Fruit fly (Drosophila melanogaster) whole organism, embryonic: ENCODE results near the gene Pex5.

Experiments
- Atf-2 ChIP-seq: fragments of 200-800 bp; sonication (Bioruptor generic); optimal IDR thresholded peaks from 2 replicates; lab custom pipeline; 2016; ENCODE audit warnings: missing biosample characterization, missing genetic modification characterization
- Bdp1 ChIP-seq: fragments of 200-800 bp; sonication (Bioruptor generic); optimal IDR thresholded peaks from 3 replicates; lab custom pipeline; 2016; ENCODE audit warnings: missing biosample characterization, missing genetic modification characterization
- BtbVII ChIP-seq: fragments of 200-800 bp; sonication (Bioruptor generic); optimal IDR thresholded peaks from 3 replicates; lab custom pipeline; 2017; ENCODE audit warnings: missing biosample characterization, mild to moderate bottlenecking, missing genetic modification characterization
- CG12219 ChIP-seq: fragments of 200-800 bp; sonication (Bioruptor generic); optimal IDR thresholded peaks from 3 replicates; lab custom pipeline; 2018; ENCODE audit warnings: missing biosample characterization, mild to moderate bottlenecking, missing genetic modification characterization
- CG12769 ChIP-seq: fragments of 200-800 bp; sonication (Bioruptor generic); optimal IDR thresholded peaks from 2 replicates; lab custom pipeline; 2019; ENCODE audit warnings: missing biosample characterization, mild to moderate bottlenecking, missing genetic modification characterization, moderate library complexity
- CG13287 ChIP-seq: fragments of 200-800 bp; sonication (Bioruptor generic); IDR thresholded peaks from 2 replicates; pipeline ENCODE4 v1.3.6; 2022; ENCODE audit warnings: missing biosample characterization, missing genetic modification characterization; ENCODE audit not compliant: partially characterized antibody
- CG14965 ChIP-seq: fragments of 200-800 bp; sonication (Bioruptor generic); optimal IDR thresholded peaks from 2 replicates; lab custom pipeline; 2016; ENCODE audit warnings: missing biosample characterization, missing genetic modification characterization, borderline replicate concordance
- CG15696 ChIP-seq: fragments of 200-800 bp; sonication (Bioruptor generic); optimal IDR thresholded peaks from 2 replicates; lab custom pipeline; 2019; ENCODE audit warnings: missing biosample characterization, mild to moderate bottlenecking, missing genetic modification characterization, moderate library complexity
- CG16779 ChIP-seq: fragments of 200-800 bp; sonication (Bioruptor generic); IDR thresholded peaks from 2 replicates; pipeline ENCODE4 v1.3.6; 2022; ENCODE audit warnings: missing biosample characterization, missing genetic modification characterization
- CG17359 ChIP-seq: fragments of 200-800 bp; sonication (Bioruptor generic); optimal IDR thresholded peaks from 3 replicates; lab custom pipeline; 2018; ENCODE audit warnings: missing biosample characterization, mild to moderate bottlenecking, missing genetic modification characterization, moderate library complexity
- CG18262 ChIP-seq: fragments of 200-800 bp; optimal IDR thresholded peaks from 3 replicates; lab custom pipeline; 2019; ENCODE audit warnings: missing biosample characterization, mild to moderate bottlenecking, missing genetic modification characterization, moderate library complexity
- CG2875 ChIP-seq: fragments of 200-800 bp; sonication (Bioruptor generic); optimal IDR thresholded peaks from 2 replicates; lab custom pipeline; 2017; ENCODE audit warnings: missing biosample characterization, mild to moderate bottlenecking, missing genetic modification characterization, missing genetic modification reagents
- CG2889 ChIP-seq: fragments of 200-800 bp; sonication (Bioruptor generic); IDR thresholded peaks from 3 replicates; pipeline ENCODE4 v1.3.6; 2022; ENCODE audit warnings: missing biosample characterization, missing genetic modification characterization
- CG31224 ChIP-seq: fragments of 200-800 bp; sonication (Bioruptor generic); IDR thresholded peaks from 2 replicates; pipeline ENCODE4 v1.3.6; 2022; ENCODE audit warnings: missing biosample characterization, missing genetic modification characterization
- CG3407 ChIP-seq: fragments of 200-800 bp; sonication (Bioruptor generic); optimal IDR thresholded peaks from 2 replicates; lab custom pipeline; 2018; ENCODE audit warnings: missing biosample characterization, mild to moderate bottlenecking, missing genetic modification characterization
- CG4730 ChIP-seq: fragments of 200-800 bp; sonication (Bioruptor generic); IDR thresholded peaks from 2 replicates; pipeline ENCODE4 v1.3.6; 2022; ENCODE audit warnings: missing biosample characterization, missing genetic modification characterization
- CG5180 ChIP-seq: fragments of 200-800 bp; sonication (Bioruptor generic); optimal IDR thresholded peaks from 3 replicates; lab custom pipeline; 2017; ENCODE audit warnings: missing biosample characterization, missing genetic modification characterization, mild to moderate bottlenecking, moderate library complexity, missing genetic modification reagents
- CG6791 ChIP-seq: fragments of 200-800 bp; sonication (Bioruptor generic); IDR thresholded peaks from 3 replicates; pipeline ENCODE4 v1.3.6; 2022; ENCODE audit warnings: missing biosample characterization, missing genetic modification characterization; ENCODE audit not compliant: partially characterized antibody
- CG7271 ChIP-seq: fragments of 200-800 bp; sonication (Bioruptor generic); optimal IDR thresholded peaks from 2 replicates; lab custom pipeline; 2018; ENCODE audit warnings: missing biosample characterization, mild to moderate bottlenecking, missing genetic modification characterization, moderate library complexity
- CG7372 ChIP-seq: fragments of 200-800 bp; sonication (Bioruptor generic); IDR thresholded peaks from 2 replicates; pipeline ENCODE4 v1.3.6; 2022; ENCODE audit warnings: missing biosample characterization, missing genetic modification characterization
- CG8089 ChIP-seq: fragments of 200-800 bp; sonication (Bioruptor generic); optimal IDR thresholded peaks from 3 replicates; lab custom pipeline; 2016; ENCODE audit warnings: missing biosample characterization, missing genetic modification characterization
- CG8944 ChIP-seq: fragments of 200-800 bp; sonication (Bioruptor generic); optimal IDR thresholded peaks from 3 replicates; lab custom pipeline; 2016; ENCODE audit warnings: missing biosample characterization, missing genetic modification characterization
- CG9932 ChIP-seq: fragments of 200-800 bp; sonication (Bioruptor generic); IDR thresholded peaks from 2 replicates; pipeline ENCODE4 v1.3.6; 2022; ENCODE audit warnings: missing biosample characterization, missing genetic modification characterization
- CHES-1-like ChIP-seq: fragments of 200-800 bp; sonication (Bioruptor generic); optimal IDR thresholded peaks from 2 replicates; lab custom pipeline; 2016; ENCODE audit warnings: missing biosample characterization, missing genetic modification characterization
- D ChIP-seq, 2 experiments: fragments of 200-800 bp in 1 of 2; fragments of >200 bp in 1 of 2; sonication (Bioruptor generic) in 1 of 2; optimal IDR thresholded peaks; 2 replicates in 1 of 2; 3 replicates in 1 of 2; lab custom pipeline; 2017; ENCODE audit warnings: mild to moderate bottlenecking in 1 of 2, missing biosample characterization in 1 of 2, missing genetic modification characterization in 1 of 2, missing genetic modification reagents in 1 of 2
- Dbx ChIP-seq: fragments of 200-800 bp; sonication (Bioruptor generic); IDR thresholded peaks from 3 replicates; pipeline ENCODE4 v1.3.6; 2022; ENCODE audit warnings: missing biosample characterization, missing genetic modification characterization
- HLH3B ChIP-seq: fragments of 200-800 bp; sonication (Bioruptor generic); IDR thresholded peaks from 2 replicates; pipeline ENCODE4 v1.3.6; 2022; ENCODE audit warnings: missing biosample characterization, missing genetic modification characterization
- Jarid2 ChIP-seq: fragments of 200-800 bp; sonication (Bioruptor generic); optimal IDR thresholded peaks from 3 replicates; lab custom pipeline; 2017; ENCODE audit warnings: mild to moderate bottlenecking, missing biosample characterization, missing genetic modification reagents, missing genetic modification characterization
- MESR4 ChIP-seq: fragments of 200-800 bp; sonication (Bioruptor generic); optimal IDR thresholded peaks from 2 replicates; lab custom pipeline; 2018; ENCODE audit warnings: missing biosample characterization, mild to moderate bottlenecking, missing genetic modification characterization, moderate library complexity
- Mes4 ChIP-seq: fragments of 200-800 bp; sonication (Bioruptor generic); optimal IDR thresholded peaks from 2 replicates; lab custom pipeline; 2016; ENCODE audit warnings: missing biosample characterization, missing genetic modification characterization
- NFAT ChIP-seq: fragments of 200-800 bp; sonication (Bioruptor generic); IDR thresholded peaks from 2 replicates; pipeline ENCODE4 v1.3.6; 2022; ENCODE audit warnings: missing biosample characterization, missing genetic modification characterization
- Oli ChIP-seq: fragments of 200-800 bp; sonication (Bioruptor generic); optimal IDR thresholded peaks from 2 replicates; lab custom pipeline; 2018; ENCODE audit warnings: missing biosample characterization, mild to moderate bottlenecking, missing genetic modification characterization, moderate library complexity
- Sry-δ ChIP-seq: fragments of 200-800 bp; sonication (Bioruptor generic); optimal IDR thresholded peaks from 2 replicates; lab custom pipeline; 2016; ENCODE audit warnings: missing biosample characterization, missing genetic modification characterization
- Tbp ChIP-seq: fragments of >200 bp; optimal IDR thresholded peaks from 2 replicates; lab custom pipeline; 2018; ENCODE audit warnings: missing biosample characterization, missing genetic modification characterization
- Xbp1 ChIP-seq: fragments of 200-800 bp; sonication (Bioruptor generic); optimal IDR thresholded peaks from 3 replicates; lab custom pipeline; 2016; ENCODE audit warnings: missing biosample characterization, mild to moderate bottlenecking, missing genetic modification characterization
- al ChIP-seq: fragments of 200-800 bp; sonication (Bioruptor generic); IDR thresholded peaks from 2 replicates; pipeline ENCODE4 v1.3.6; 2022; ENCODE audit warnings: missing biosample characterization, missing genetic modification characterization
- chinmo ChIP-seq: fragments of 200-800 bp; sonication (Bioruptor generic); IDR thresholded peaks from 4 replicates; pipeline ENCODE4 v1.3.6; 2022; ENCODE audit warnings: missing biosample characterization, missing genetic modification characterization; ENCODE audit not compliant: partially characterized antibody
- hbn ChIP-seq: fragments of 200-800 bp; sonication (Bioruptor generic); IDR thresholded peaks from 2 replicates; pipeline ENCODE4 v1.3.6; 2022; ENCODE audit warnings: missing biosample characterization, missing genetic modification characterization; ENCODE audit not compliant: partially characterized antibody
- jigr1 ChIP-seq: fragments of 200-800 bp; sonication (Bioruptor generic); IDR thresholded peaks from 3 replicates; pipeline ENCODE4 v1.3.6; 2022; ENCODE audit warnings: missing biosample characterization, missing genetic modification characterization
- nom ChIP-seq: fragments of 200-800 bp; sonication (Bioruptor generic); optimal IDR thresholded peaks from 2 replicates; lab custom pipeline; 2017; ENCODE audit warnings: missing biosample characterization, missing genetic modification characterization, mild to moderate bottlenecking, moderate library complexity, missing genetic modification reagents
- pb ChIP-seq: fragments of 200-800 bp; sonication (Bioruptor generic); optimal IDR thresholded peaks from 3 replicates; lab custom pipeline; 2016; ENCODE audit warnings: missing biosample characterization, missing genetic modification characterization
- peb ChIP-seq: fragments of 200-800 bp; sonication (Bioruptor generic); IDR thresholded peaks from 2 replicates; pipeline ENCODE4 v1.3.6; 2022; ENCODE audit warnings: missing biosample characterization, missing genetic modification characterization
- ro ChIP-seq: fragments of 200-800 bp; sonication (Bioruptor generic); IDR thresholded peaks from 2 replicates; pipeline ENCODE4 v1.3.6; 2022; ENCODE audit warnings: missing biosample characterization, missing genetic modification characterization
- schlank ChIP-seq: fragments of 200-800 bp; sonication (Bioruptor generic); optimal IDR thresholded peaks from 2 replicates; lab custom pipeline; 2018; ENCODE audit warnings: missing biosample characterization, mild to moderate bottlenecking, missing genetic modification characterization
- scrt ChIP-seq: fragments of 200-800 bp; sonication (Bioruptor generic); optimal IDR thresholded peaks from 2 replicates; lab custom pipeline; 2018; ENCODE audit warnings: missing biosample characterization, mild to moderate bottlenecking, missing genetic modification characterization, moderate library complexity
- sens ChIP-seq: fragments of 200-800 bp; sonication (Bioruptor generic); peaks from one replicate; lab custom pipeline; 2016; ENCODE audit warnings: missing biosample characterization, missing genetic modification characterization
- shn ChIP-seq: fragments of 200-800 bp; sonication (Bioruptor generic); optimal IDR thresholded peaks from 3 replicates; lab custom pipeline; 2016; ENCODE audit warnings: missing biosample characterization, missing genetic modification characterization
- tap ChIP-seq: fragments of 200-800 bp; optimal IDR thresholded peaks from 3 replicates; lab custom pipeline; 2019; ENCODE audit warnings: missing biosample characterization, mild to moderate bottlenecking, missing genetic modification characterization, moderate library complexity
- unc-4 ChIP-seq: fragments of 200-800 bp; sonication (Bioruptor generic); IDR thresholded peaks from 2 replicates; pipeline ENCODE4 v1.3.6; 2022; ENCODE audit warnings: missing biosample characterization, missing genetic modification characterization; ENCODE audit not compliant: partially characterized antibody

Pex5 gene

DNA sequence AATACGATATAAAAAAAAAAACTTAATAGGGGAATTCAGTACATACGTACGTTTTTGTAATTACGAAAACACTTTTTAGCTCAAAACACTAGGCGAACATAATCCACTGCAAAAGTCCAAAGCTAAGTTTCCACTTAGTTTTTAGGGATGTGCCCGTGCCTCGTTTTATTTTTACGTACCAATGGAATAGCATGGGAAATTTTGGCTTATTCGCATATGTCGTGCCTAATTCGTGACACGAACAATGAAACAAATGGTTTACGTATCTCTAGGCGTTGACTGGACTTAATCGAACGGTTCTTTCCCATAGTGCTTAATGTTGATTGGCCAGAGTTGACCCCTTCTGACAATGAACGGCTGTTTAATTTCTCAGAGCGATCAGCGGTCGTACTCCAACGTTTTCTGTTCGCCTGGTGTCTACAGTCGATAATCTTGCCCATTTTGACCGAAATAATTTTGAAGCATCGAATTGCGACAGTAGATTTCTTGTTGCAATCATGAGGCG lies 10.8 kb upstream of the Pex5 start, which contains the start of gene CG14818 (continued):
- TF ChIP-seq CG15696 (tag; lab: Kevin White, UChicago) (peak; percentile 61), CHES-1-like (GFP tag; lab: Kevin White, UChicago) (peak; percentile 65), CG2889 (GFP tag; lab: Robert Waterston, UW) (no peak), HLH3B (GFP tag; lab: Robert Waterston, UW) (peak; percentile 66), tap (tag; lab: Kevin White, UChicago) (no peak), sens (GFP tag; lab: Kevin White, UChicago) (peak; percentile 88), CG4730 (GFP tag; lab: Robert Waterston, UW) (peak; percentile 26; the same call in 1 of the 2 replicates), CG2875 (GFP tag; lab: Kevin White, UChicago) (no peak), CG17359 (tag; lab: Kevin White, UChicago) (peak; percentile 95), Bdp1 (GFP tag; lab: Kevin White, UChicago) (peak; percentile 47), Sry-δ (GFP tag; lab: Kevin White, UChicago) (peak; percentile 88), CG31224 (no peak), CG12769 (tag; lab: Kevin White, UChicago) (no peak), Tbp (GFP tag; lab: Kevin White, UChicago) (no peak), CG7271 (tag; lab: Kevin White, UChicago) (no peak), peb (GFP tag; lab: Robert Waterston, UW) (peak; percentile 29; the same call in 1 of the 2 replicates), scrt (no peak), MESR4 (GFP tag; lab: Kevin White, UChicago) (no peak), CG12219 (GFP tag; lab: Kevin White, UChicago) (peak; percentile 38), Dbx (GFP tag; lab: Robert Waterston, UW) (peak; percentile 72), Jarid2 (GFP tag; lab: Kevin White, UChicago) (no peak), pb (GFP tag; lab: Kevin White, UChicago) (peak; percentile 7), CG9932 (GFP tag; lab: Robert Waterston, UW) (peak; percentile 78), hbn (GFP tag; lab: Robert Waterston, UW) (peak; percentile 90), Atf-2 (GFP tag; lab: Kevin White, UChicago) (peak; percentile 53), CG6791 (GFP tag; lab: Robert Waterston, UW) (peak; percentile 81), CG5180 (GFP tag; lab: Kevin White, UChicago) (no peak), BtbVII (GFP tag; lab: Kevin White, UChicago) (peak; percentile 25), D (optimal IDR thresholded peaks at IDR 0.05; lab: Kevin White, UChicago) (no peak), D (GFP tag; optimal IDR thresholded peaks at IDR 0.05; lab: Kevin White, UChicago) (peak; percentile 12), ro (GFP tag; lab: Robert Waterston, UW) (no peak), CG18262 (tag; lab: Kevin White, UChicago) (peak; percentile 19), Xbp1 (peak; percentile 61), NFAT (GFP tag; lab: Robert Waterston, UW) (peak; percentile 46; the same call in 1 of the 2 replicates), CG7372 (peak; percentile 56), al (peak; percentile 60; the same call in 1 of the 2 replicates), schlank (peak; percentile 42), CG14965 (GFP tag; lab: Kevin White, UChicago) (no peak), Oli (tag; lab: Kevin White, UChicago) (peak; percentile 34), Mes4 (GFP tag; lab: Kevin White, UChicago) (peak; percentile 4), CG3407 (no peak), CG16779 (GFP tag; lab: Robert Waterston, UW) (0 out of 2 replicates have a peak, but pooled peaks have one; percentile 45), unc-4 (GFP tag; lab: Robert Waterston, UW) (peak; percentile 88), jigr1 (GFP tag; lab: Robert Waterston, UW) (no peak), CG8944 (GFP tag; lab: Kevin White, UChicago) (peak; percentile 70), shn (GFP tag; lab: Kevin White, UChicago) (peak; percentile 62), nom (GFP tag; lab: Kevin White, UChicago) (no peak), CG13287 (GFP tag; lab: Robert Waterston, UW) (peak; percentile 87), chinmo (GFP tag; lab: Robert Waterston, UW) (peak; percentile 71; the same call in 1 of the 4 replicates), CG8089 (GFP tag; lab: Kevin White, UChicago) (peak; percentile 27)
